Worm (Caenorhabditis elegans) whole organism, young adult: ENCODE measurements around the gene nuaf-3.
A peak's percentile ranks its signal among the peaks of the same experiment; 100 is the strongest.

Experiments used
- B0035.1 ChIP-seq: sonication (generic microtip); optimal IDR thresholded peaks from 2 replicates; lab custom pipeline; 2016; ENCODE audit warnings: missing genetic modification characterization, mild to moderate bottlenecking, missing compliant biosample characterization, missing genotype, missing genetic modification reagents
- C06A6.2 ChIP-seq: fragments of 200-800 bp; sonication (Bioruptor generic); conservative IDR thresholded peaks from 2 replicates; pipeline ENCODE4 v1.3.6; 2022; ENCODE audit warnings: missing genetic modification characterization, missing compliant biosample characterization
- C17E4.6 ChIP-seq: fragments of 200-800 bp; sonication (Bioruptor generic); IDR thresholded peaks from 2 replicates; pipeline ENCODE4 v1.3.6; 2022; ENCODE audit warnings: missing genetic modification reagents, missing genetic modification characterization, missing compliant biosample characterization
- F22D6.2 ChIP-seq: sonication (generic microtip); optimal IDR thresholded peaks from 2 replicates; lab custom pipeline; 2016; ENCODE audit warnings: mild to moderate bottlenecking, missing genetic modification characterization, missing compliant biosample characterization
- F49E8.2 ChIP-seq: sonication (generic microtip); optimal IDR thresholded peaks from 3 replicates; lab custom pipeline; 2017; ENCODE audit warnings: missing genetic modification characterization, mild to moderate bottlenecking, missing compliant biosample characterization, antibody characterized with exemption, moderate library complexity; ENCODE audit not compliant: insufficient read depth
- K11D2.4 ChIP-seq: fragments of 200-800 bp; sonication (Bioruptor generic); IDR thresholded peaks from 2 replicates; pipeline ENCODE4 v1.3.6; 2022; ENCODE audit warnings: missing genetic modification reagents, missing genetic modification characterization, missing compliant biosample characterization
- Y53G8AR.9 ChIP-seq: fragments of 200-800 bp; sonication (Bioruptor generic); conservative IDR thresholded peaks from 2 replicates; pipeline ENCODE4 v1.3.6; 2022; ENCODE audit warnings: missing genetic modification reagents, missing genetic modification characterization, missing compliant biosample characterization
- ama-1 ChIP-seq, 3 experiments: fragments of 150-350 bp in 1 of 3; sonication (generic microtip) in 2 of 3; optimal IDR thresholded peaks; 2 replicates each; lab custom pipeline; 2014 to 2018; ENCODE audit warnings: missing biosample characterization in 2 of 3, missing genetic modification characterization in 2 of 3, missing genetic modification reagents in 2 of 3
- cebp-1 ChIP-seq, 2 experiments: fragments of 200-800 bp in 1 of 2; sonication (Bioruptor generic) in 1 of 2; sonication (generic microtip) in 1 of 2; IDR thresholded peaks in 1 of 2; optimal IDR thresholded peaks in 1 of 2; 2 replicates each; pipeline versions ENCODE4 v1.3.6 to Lab custom; 2017 to 2022; ENCODE audit warnings: missing compliant biosample characterization in 2 of 2, missing genetic modification characterization in 2 of 2, mild to moderate bottlenecking in 1 of 2, missing genetic modification reagents in 1 of 2, moderate library complexity in 1 of 2
- ceh-100 ChIP-seq: fragments of 200-800 bp; sonication (Bioruptor generic); IDR thresholded peaks from 2 replicates; pipeline ENCODE4 v1.3.6; 2022; ENCODE audit warnings: missing genetic modification reagents, missing genetic modification characterization, missing compliant biosample characterization
- ceh-91 ChIP-seq: fragments of 200-800 bp; sonication (Bioruptor generic); IDR thresholded peaks from 2 replicates; pipeline ENCODE4 v1.3.6; 2022; ENCODE audit warnings: missing genetic modification reagents, missing genetic modification characterization, missing compliant biosample characterization
- dox-1 ChIP-seq: fragments of 200-800 bp; sonication (Bioruptor generic); IDR thresholded peaks from 2 replicates; pipeline ENCODE4 v1.3.6; 2022; ENCODE audit warnings: missing genetic modification reagents, missing genetic modification characterization, missing compliant biosample characterization
- hmg-1.2 ChIP-seq: fragments of 200-800 bp; sonication (Bioruptor generic); IDR thresholded peaks from 2 replicates; pipeline ENCODE4 v1.3.6; 2022; ENCODE audit warnings: missing genetic modification reagents, missing genetic modification characterization, missing compliant biosample characterization
- hmg-20 ChIP-seq: fragments of 200-800 bp; sonication (Bioruptor generic); IDR thresholded peaks from 2 replicates; pipeline ENCODE4 v1.3.6; 2022; ENCODE audit warnings: missing genetic modification reagents, missing genetic modification characterization, missing compliant biosample characterization
- hsf-1 ChIP-seq: fragments of 200-800 bp; sonication (Bioruptor generic); IDR thresholded peaks from 2 replicates; pipeline ENCODE4 v1.3.6; 2022; ENCODE audit warnings: missing genetic modification reagents, missing genetic modification characterization, missing compliant biosample characterization
- let-607 ChIP-seq, 2 experiments: fragments of 200-800 bp in 1 of 2; sonication (Bioruptor generic) in 1 of 2; sonication (generic microtip) in 1 of 2; optimal IDR thresholded peaks; 2 replicates each; lab custom pipeline; 2016 to 2018; ENCODE audit warnings: mild to moderate bottlenecking in 2 of 2, missing compliant biosample characterization in 2 of 2, missing genetic modification characterization in 2 of 2, moderate library complexity in 2 of 2, missing genotype in 1 of 2
- lin-35 ChIP-seq, 3 experiments: fragments of 150-350 bp in 2 of 3; sonication (generic microtip) in 1 of 3; optimal IDR thresholded peaks; 2 replicates each; lab custom pipeline; 2014 to 2018; ENCODE audit warnings: missing biosample characterization in 3 of 3, missing genetic modification characterization in 3 of 3, missing genetic modification reagents in 3 of 3
- lin-54 ChIP-seq: fragments of 200-800 bp; sonication (Bioruptor generic); optimal IDR thresholded peaks from 2 replicates; lab custom pipeline; 2018; ENCODE audit warnings: mild to moderate bottlenecking, missing genetic modification characterization, missing compliant biosample characterization
- lsy-27 ChIP-seq: sonication (generic microtip); optimal IDR thresholded peaks from 2 replicates; lab custom pipeline; 2017; ENCODE audit warnings: missing genetic modification characterization, mild to moderate bottlenecking, missing compliant biosample characterization, antibody characterized with exemption, missing genotype, borderline replicate concordance; ENCODE audit not compliant: insufficient read depth
- mcd-1 ChIP-seq: fragments of 200-800 bp; sonication (Bioruptor generic); IDR thresholded peaks from 2 replicates; pipeline ENCODE4 v1.3.6; 2022; ENCODE audit warnings: missing genetic modification reagents, missing genetic modification characterization, missing compliant biosample characterization
- nhr-120 ChIP-seq: fragments of 200-800 bp; sonication (Bioruptor generic); IDR thresholded peaks from 2 replicates; pipeline ENCODE4 v1.3.6; 2022; ENCODE audit warnings: missing genetic modification characterization, missing compliant biosample characterization
- nhr-179 ChIP-seq: sonication (generic microtip); optimal IDR thresholded peaks from 2 replicates; lab custom pipeline; 2016; ENCODE audit warnings: mild to moderate bottlenecking, missing genetic modification characterization, missing compliant biosample characterization
- nhr-80 ChIP-seq: sonication (generic microtip); optimal IDR thresholded peaks from 2 replicates; lab custom pipeline; 2016; ENCODE audit warnings: missing genetic modification characterization, missing compliant biosample characterization
- pbrm-1 ChIP-seq: fragments of 200-800 bp; sonication (Bioruptor generic); IDR thresholded peaks from 2 replicates; pipeline ENCODE4 v1.3.6; 2022; ENCODE audit warnings: missing genetic modification reagents, missing genetic modification characterization, missing compliant biosample characterization
- rcor-1 ChIP-seq: fragments of 200-800 bp; sonication (Bioruptor generic); IDR thresholded peaks from 2 replicates; pipeline ENCODE4 v1.3.6; 2022; ENCODE audit warnings: missing genetic modification reagents, missing genetic modification characterization, missing compliant biosample characterization
- repo-1 ChIP-seq: sonication (generic microtip); optimal IDR thresholded peaks from 2 replicates; lab custom pipeline; 2017; ENCODE audit warnings: mild to moderate bottlenecking, missing genetic modification characterization, missing compliant biosample characterization
- sea-2 ChIP-seq: fragments of 200-800 bp; sonication (Bioruptor generic); IDR thresholded peaks from 2 replicates; pipeline ENCODE4 v1.3.6; 2022; ENCODE audit warnings: missing genetic modification characterization, missing compliant biosample characterization
- tlf-1 ChIP-seq: fragments of 200-800 bp; sonication (Bioruptor generic); optimal IDR thresholded peaks from 2 replicates; lab custom pipeline; 2018; ENCODE audit warnings: mild to moderate bottlenecking, missing genetic modification characterization, missing compliant biosample characterization
- unc-130 ChIP-seq: sonication (generic microtip); optimal IDR thresholded peaks from 2 replicates; lab custom pipeline; 2016; ENCODE audit warnings: missing genetic modification reagents, missing genetic modification characterization, missing compliant biosample characterization
- unc-62 ChIP-seq: fragments of 150-350 bp; optimal IDR thresholded peaks from 2 replicates; lab custom pipeline; 2014; ENCODE audit warnings: missing biosample characterization, missing genetic modification reagents, missing genetic modification characterization
- xnd-1 ChIP-seq: sonication (generic microtip); optimal IDR thresholded peaks from 2 replicates; lab custom pipeline; 2016; ENCODE audit warnings: missing genotype, missing genetic modification reagents, missing genetic modification characterization, missing compliant biosample characterization
- zfh-2 ChIP-seq: fragments of 200-800 bp; sonication (Bioruptor generic); conservative IDR thresholded peaks from 2 replicates; pipeline ENCODE4 v1.3.6; 2022; ENCODE audit warnings: missing genetic modification reagents, missing genetic modification characterization, missing compliant biosample characterization

The nuaf-3 gene

DNA sequence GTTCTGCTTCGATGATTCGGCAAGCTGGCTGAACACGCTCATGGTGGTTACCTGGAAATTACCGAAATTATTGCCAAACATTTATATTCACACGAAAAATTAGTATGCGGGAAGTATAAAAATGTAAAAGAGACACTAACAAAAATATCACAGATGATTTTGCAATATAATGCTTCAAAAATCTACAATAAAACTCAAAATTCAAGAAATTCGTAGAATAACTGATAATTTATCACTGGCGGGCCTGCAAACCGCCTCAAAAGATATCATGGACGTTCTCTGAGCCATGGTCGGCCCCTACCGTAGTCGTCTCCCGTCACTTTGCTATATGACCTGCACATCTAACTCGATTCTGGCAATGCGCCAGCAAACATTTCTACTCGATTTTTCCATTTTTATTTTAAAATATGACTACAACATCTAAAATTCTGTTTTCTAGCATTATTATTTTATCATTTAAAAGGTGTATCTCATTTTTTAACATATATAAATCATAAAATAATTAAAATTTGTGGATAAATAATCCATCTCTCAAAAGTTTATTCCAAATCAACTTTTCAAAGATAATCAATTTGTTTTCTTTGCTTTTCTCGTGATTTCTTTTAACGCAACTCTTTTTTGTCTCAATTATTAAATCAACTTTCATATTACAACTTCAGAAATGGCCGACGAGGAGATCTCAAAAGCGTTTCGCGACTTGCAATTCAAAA is 34.5 kb upstream of the nuaf-3 start, which contains the start of the genes F01G4.6 and pfd-1 (continued):
- TF ChIP-seq ceh-91 (0 out of 2 replicates have a peak, but pooled peaks have one; percentile 27), pbrm-1 (GFP tag; lab: Robert Waterston, UW) (peak; percentile 79), let-607 (tag; optimal IDR thresholded peaks at IDR 0.05; lab: Kevin White, UChicago) (peak in 1 of 2 experiments; percentile 79), F49E8.2 (tag; lab: Kevin White, UChicago) (no peak), Y53G8AR.9 (peak; percentile 85), ama-1 (optimal IDR thresholded peaks at IDR 0.05; lab: Kevin White, UChicago) (no peak), ama-1 (GFP tag; optimal IDR thresholded peaks at IDR 0.05; lab: Kevin White, UChicago) (no peak), hmg-1.2 (GFP tag; lab: Robert Waterston, UW) (peak; percentile 65; the same call in 1 of the 2 replicates), C17E4.6 (no peak; the same call in 1 of the 2 replicates), nhr-80 (tag; lab: Kevin White, UChicago) (peak; percentile 30), C06A6.2 (GFP tag; lab: Robert Waterston, UW) (peak; percentile 87), tlf-1 (GFP tag; lab: Kevin White, UChicago) (peak; percentile 89), repo-1 (tag; lab: Kevin White, UChicago) (peak; percentile 37), hmg-20 (GFP tag; lab: Robert Waterston, UW) (peak; percentile 46; the same call in 1 of the 2 replicates), nhr-179 (tag; lab: Kevin White, UChicago) (no peak), rcor-1 (GFP tag; lab: Robert Waterston, UW) (peak; percentile 78; the same call in 1 of the 2 replicates), xnd-1 (peak; percentile 42), F22D6.2 (tag; lab: Kevin White, UChicago) (peak; percentile 23), unc-62 (no peak), ceh-100 (GFP tag; lab: Robert Waterston, UW) (peak; percentile 73), zfh-2 (GFP tag; lab: Robert Waterston, UW) (0 out of 2 replicates have a peak, but pooled peaks have one; percentile 13), lsy-27 (tag; lab: Kevin White, UChicago) (no peak), K11D2.4 (GFP tag; lab: Robert Waterston, UW) (peak; percentile 88), lin-35 (GFP tag; optimal IDR thresholded peaks at IDR 0.05; lab: Kevin White, UChicago) (peak in 1 of 3 experiments; percentile 91), mcd-1 (peak; percentile 85), sea-2 (no peak), cebp-1 (GFP tag; IDR thresholded peaks at IDR 0.05; lab: Robert Waterston, UW) (no peak), cebp-1 (tag; optimal IDR thresholded peaks at IDR 0.05; lab: Kevin White, UChicago) (peak; percentile 82)

- TF ChIP-seq B0035.1 (no peak), dox-1 (GFP tag; lab: Robert Waterston, UW) (no peak), lin-35 (GFP tag; optimal IDR thresholded peaks at IDR 0.05; lab: Kevin White, UChicago) (no peak), hsf-1 (GFP tag; lab: Robert Waterston, UW) (0 out of 2 replicates have a peak, but pooled peaks have one; percentile 26), nhr-120 (GFP tag; lab: Robert Waterston, UW) (no peak), Y53G8AR.9 (0 out of 2 replicates have a peak, but pooled peaks have one; percentile 54), lin-54 (GFP tag; lab: Kevin White, UChicago) (peak; percentile 22), unc-130 (GFP tag; lab: Kevin White, UChicago) (no peak)
Observed at ce11 chrIV:11150844-11151243, 33.2 kb upstream of the nuaf-3 start, which contains the start of gene C08F8.2. Gene C08F8.2, plus strand, starts transcription at chrIV:11150997.
